Worm (Caenorhabditis elegans): ENCODE data around the gene K10H10.10.

K10H10.10 gene

DNA sequence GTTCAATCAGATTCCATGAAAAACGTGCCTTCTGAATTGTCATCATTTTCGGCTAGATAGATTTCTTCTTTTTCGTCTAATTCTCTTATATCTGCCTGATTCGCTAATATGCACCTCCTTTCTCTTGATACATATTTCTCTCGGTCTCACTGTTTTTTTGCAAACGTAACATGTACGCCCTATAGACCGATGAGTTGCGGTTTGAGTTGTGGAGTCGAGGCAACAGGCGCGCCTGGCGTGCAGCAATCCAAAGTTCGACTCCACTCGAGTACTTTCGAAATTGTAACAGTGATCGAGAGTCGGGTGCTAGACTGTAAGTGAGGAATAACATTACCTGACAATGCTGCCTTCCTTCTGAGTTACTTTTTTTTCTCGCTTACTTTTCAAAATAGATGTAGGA, 10.8 kb upstream of the K10H10.10 start:
- TF ChIP-seq ceh-83 (GFP tag; optimal IDR thresholded peaks at IDR 0.05) (peak; percentile 96), drap-1 (GFP tag; optimal IDR thresholded peaks at IDR 0.05) (peak; percentile 88), ces-1 (GFP tag; optimal IDR thresholded peaks at IDR 0.05) (no peak), blmp-1 (tag; optimal IDR thresholded peaks at IDR 0.05) (no peak), ceh-43 (GFP tag; optimal IDR thresholded peaks at IDR 0.05) (peak; percentile 88), zip-8 (tag; optimal IDR thresholded peaks at IDR 0.05) (no peak), lin-32 (GFP tag; optimal IDR thresholded peaks at IDR 0.05) (peak; percentile 94), sptf-1 (tag; optimal IDR thresholded peaks at IDR 0.05) (peak; percentile 94), elt-3 (tag; optimal IDR thresholded peaks at IDR 0.05) (peak; percentile 80), mab-5 (tag; optimal IDR thresholded peaks at IDR 0.05) (no peak), mls-2 (tag; optimal IDR thresholded peaks at IDR 0.05) (peak; percentile 94), nhr-237 (tag; optimal IDR thresholded peaks at IDR 0.05) (peak; percentile 70), nhr-76 (tag; optimal IDR thresholded peaks at IDR 0.05) (no peak), pha-4 (tag; optimal IDR thresholded peaks at IDR 0.05) (peak; percentile 80), nhr-28 (tag; optimal IDR thresholded peaks at IDR 0.05) (peak; percentile 63), unc-62 (GFP tag; optimal IDR thresholded peaks at IDR 0.05) (peak; percentile 52), cnd-1 (tag; optimal IDR thresholded peaks at IDR 0.05) (peak; percentile 94), nhr-12 (tag; optimal IDR thresholded peaks at IDR 0.05) (peak; percentile 88), hlh-1 (tag; optimal IDR thresholded peaks at IDR 0.05) (peak; percentile 87), nhr-2 (tag; optimal IDR thresholded peaks at IDR 0.05) (no peak), sem-2 (GFP tag; optimal IDR thresholded peaks at IDR 0.05) (peak; percentile 87), mep-1 (tag; optimal IDR thresholded peaks at IDR 0.05) (peak; percentile 54), ceh-39 (tag; optimal IDR thresholded peaks at IDR 0.05) (peak; percentile 39), unc-39 (tag; optimal IDR thresholded peaks at IDR 0.05) (no peak), ham-2 (GFP tag; optimal IDR thresholded peaks at IDR 0.05) (peak; percentile 89), flh-1 (GFP tag; optimal IDR thresholded peaks at IDR 0.05) (peak; percentile 71), M03D4.4 (tag; optimal IDR thresholded peaks at IDR 0.05) (peak; percentile 93), bed-3 (GFP tag; optimal IDR thresholded peaks at IDR 0.05) (peak; percentile 82), snpc-4 (tag; optimal IDR thresholded peaks at IDR 0.05) (no peak), lin-13 (tag; optimal IDR thresholded peaks at IDR 0.05) (peak; percentile 72), tbx-8 (GFP tag; optimal IDR thresholded peaks at IDR 0.05) (peak; percentile 82), elt-1 (tag; optimal IDR thresholded peaks at IDR 0.05; ENCODE audit: borderline replicate concordance, insufficient read depth) (no peak), ztf-11 (tag; optimal IDR thresholded peaks at IDR 0.05) (no peak), lsy-2 (tag; optimal IDR thresholded peaks at IDR 0.05) (peak; percentile 49), unc-120 (tag; optimal IDR thresholded peaks at IDR 0.05; ENCODE audit: poor library complexity, severe bottlenecking) (peak; percentile 90)

ce11 chrII:14497848-14498247, 9.7 kb upstream of the K10H10.10 start, which contains the start of gene dhs-8:
dhs-8 (plus strand) TSS chrII:14498026.
- TF ChIP-seq unc-62 (GFP tag; optimal IDR thresholded peaks at IDR 0.05) (no peak), ces-1 (GFP tag; optimal IDR thresholded peaks at IDR 0.05) (no peak), nhr-28 (tag; optimal IDR thresholded peaks at IDR 0.05) (peak; percentile 12), mab-5 (tag; optimal IDR thresholded peaks at IDR 0.05) (no peak), nhr-12 (tag; optimal IDR thresholded peaks at IDR 0.05) (peak; percentile 25), unc-39 (tag; optimal IDR thresholded peaks at IDR 0.05) (no peak), nhr-237 (tag; optimal IDR thresholded peaks at IDR 0.05) (no peak), ceh-83 (GFP tag; optimal IDR thresholded peaks at IDR 0.05) (no peak), sptf-1 (tag; optimal IDR thresholded peaks at IDR 0.05) (no peak)

ce11 chrII:14500122-14500521, 7.4 kb upstream of the K10H10.10 start, which contains the start of gene K10H10.4:
K10H10.4 (plus strand) TSS chrII:14500422.
- TF ChIP-seq snpc-4 (tag; optimal IDR thresholded peaks at IDR 0.05) (no peak), mab-5 (tag; optimal IDR thresholded peaks at IDR 0.05) (no peak), nhr-237 (tag; optimal IDR thresholded peaks at IDR 0.05) (no peak), elt-1 (tag; optimal IDR thresholded peaks at IDR 0.05; ENCODE audit: borderline replicate concordance, insufficient read depth) (no peak), cnd-1 (tag; optimal IDR thresholded peaks at IDR 0.05) (no peak)

ce11 chrII:14501447-14501846, 6.1 kb upstream of the K10H10.10 start, which contains the start of gene K10H10.5:
K10H10.5 (plus strand) TSS chrII:14501747.
- TF ChIP-seq unc-39 (tag; optimal IDR thresholded peaks at IDR 0.05) (no peak), ceh-83 (GFP tag; optimal IDR thresholded peaks at IDR 0.05) (no peak), snpc-4 (tag; optimal IDR thresholded peaks at IDR 0.05) (no peak), ces-1 (GFP tag; optimal IDR thresholded peaks at IDR 0.05) (no peak), nhr-12 (tag; optimal IDR thresholded peaks at IDR 0.05) (no peak), lin-13 (tag; optimal IDR thresholded peaks at IDR 0.05) (no peak), sptf-1 (tag; optimal IDR thresholded peaks at IDR 0.05) (no peak), elt-1 (tag; optimal IDR thresholded peaks at IDR 0.05; ENCODE audit: borderline replicate concordance, insufficient read depth) (no peak)

Measured in whole organism, mixed stage, embryonic.